Fruit fly (Drosophila melanogaster) whole organism, embryonic: ENCODE data around the gene E23.

Experiments used
- B-H1 ChIP-seq: fragments of 200-800 bp; sonication (Bioruptor generic); IDR thresholded peaks from 3 replicates; pipeline ENCODE4 v1.3.6; 2022; ENCODE audit warnings: missing biosample characterization, missing genetic modification characterization
- Bgb ChIP-seq: fragments of 200-800 bp; sonication (Bioruptor generic); IDR thresholded peaks from 2 replicates; pipeline ENCODE4 v1.3.6; 2022; ENCODE audit warnings: missing biosample characterization, missing genetic modification characterization; ENCODE audit not compliant: partially characterized antibody
- CG10431 ChIP-seq: fragments of 200-800 bp; sonication (Bioruptor generic); optimal IDR thresholded peaks from 3 replicates; lab custom pipeline; 2018; ENCODE audit warnings: missing biosample characterization, mild to moderate bottlenecking, missing genetic modification characterization
- CG10959 ChIP-seq: fragments of 200-800 bp; sonication (Bioruptor generic); IDR thresholded peaks from 2 replicates; pipeline ENCODE4 v1.3.6; 2022; ENCODE audit warnings: missing biosample characterization, missing genetic modification characterization
- CG10979 ChIP-seq: fragments of 200-800 bp; sonication (Bioruptor generic); optimal IDR thresholded peaks from 2 replicates; lab custom pipeline; 2018; ENCODE audit warnings: missing biosample characterization, mild to moderate bottlenecking, missing genetic modification characterization, moderate library complexity
- CG14965 ChIP-seq: fragments of 200-800 bp; sonication (Bioruptor generic); optimal IDR thresholded peaks from 2 replicates; lab custom pipeline; 2016; ENCODE audit warnings: missing biosample characterization, missing genetic modification characterization, borderline replicate concordance
- CG1529 ChIP-seq: fragments of 200-800 bp; sonication (Bioruptor generic); optimal IDR thresholded peaks from 3 replicates; lab custom pipeline; 2018; ENCODE audit warnings: missing biosample characterization, missing genetic modification characterization
- CG15514 ChIP-seq: fragments of 200-800 bp; sonication (Bioruptor generic); optimal IDR thresholded peaks from 3 replicates; lab custom pipeline; 2017; ENCODE audit warnings: missing biosample characterization, missing genetic modification characterization, mild to moderate bottlenecking, moderate library complexity, missing genetic modification reagents
- CG16863 ChIP-seq: fragments of 200-800 bp; sonication (Bioruptor generic); optimal IDR thresholded peaks from 3 replicates; lab custom pipeline; 2016; ENCODE audit warnings: missing biosample characterization, missing genetic modification characterization
- CG18476 ChIP-seq: fragments of 200-800 bp; sonication (Bioruptor generic); optimal IDR thresholded peaks from 2 replicates; lab custom pipeline; 2016; ENCODE audit warnings: missing biosample characterization, mild to moderate bottlenecking, missing genetic modification characterization
- CG2116 ChIP-seq: fragments of 200-800 bp; sonication (Bioruptor generic); optimal IDR thresholded peaks from 3 replicates; lab custom pipeline; 2018; ENCODE audit warnings: missing biosample characterization, mild to moderate bottlenecking, missing genetic modification characterization
- CG31224 ChIP-seq: fragments of 200-800 bp; sonication (Bioruptor generic); IDR thresholded peaks from 2 replicates; pipeline ENCODE4 v1.3.6; 2022; ENCODE audit warnings: missing biosample characterization, missing genetic modification characterization
- CG32532 ChIP-seq: fragments of 200-800 bp; sonication (Bioruptor generic); IDR thresholded peaks from 2 replicates; pipeline ENCODE4 v1.3.6; 2022; ENCODE audit warnings: missing biosample characterization, missing genetic modification characterization
- CG4424 ChIP-seq: fragments of 200-800 bp; sonication (Bioruptor generic); optimal IDR thresholded peaks from 3 replicates; lab custom pipeline; 2016; ENCODE audit warnings: missing biosample characterization, missing genetic modification characterization
- CG5953 ChIP-seq: fragments of 200-800 bp; sonication (Bioruptor generic); IDR thresholded peaks from 2 replicates; pipeline ENCODE4 v1.3.6; 2022; ENCODE audit warnings: missing biosample characterization, missing genetic modification characterization
- CG6813 ChIP-seq: fragments of 200-800 bp; sonication (Bioruptor generic); optimal IDR thresholded peaks from 2 replicates; lab custom pipeline; 2017; ENCODE audit warnings: missing biosample characterization, missing genetic modification characterization, mild to moderate bottlenecking, moderate library complexity, missing genetic modification reagents
- CG7839 ChIP-seq: fragments of 200-800 bp; sonication (Bioruptor generic); optimal IDR thresholded peaks from 3 replicates; lab custom pipeline; 2018; ENCODE audit warnings: missing biosample characterization, mild to moderate bottlenecking, missing genetic modification characterization, moderate library complexity
- CG8281 ChIP-seq: fragments of 200-800 bp; sonication (Bioruptor generic); optimal IDR thresholded peaks from 2 replicates; lab custom pipeline; 2018; ENCODE audit warnings: missing biosample characterization, mild to moderate bottlenecking, missing genetic modification characterization, moderate library complexity
- CG8944 ChIP-seq: fragments of 200-800 bp; sonication (Bioruptor generic); optimal IDR thresholded peaks from 3 replicates; lab custom pipeline; 2016; ENCODE audit warnings: missing biosample characterization, missing genetic modification characterization
- CkIIα-i1 ChIP-seq: fragments of 200-800 bp; sonication (Bioruptor generic); IDR thresholded peaks from 2 replicates; pipeline ENCODE4 v1.3.6; 2022; ENCODE audit warnings: missing biosample characterization, missing genetic modification characterization
- Dip2 ChIP-seq: fragments of 200-800 bp; sonication (Bioruptor generic); IDR thresholded peaks from 2 replicates; pipeline ENCODE4 v1.3.6; 2022; ENCODE audit warnings: missing biosample characterization, missing genetic modification characterization
- Gsc ChIP-seq: fragments of 200-800 bp; sonication (Bioruptor generic); IDR thresholded peaks from 2 replicates; pipeline ENCODE4 v1.3.6; 2022; ENCODE audit warnings: missing biosample characterization, missing genetic modification characterization
- H15 ChIP-seq: fragments of 200-800 bp; sonication (Bioruptor generic); IDR thresholded peaks from 3 replicates; pipeline ENCODE4 v1.3.6; 2022; ENCODE audit warnings: missing biosample characterization, missing genetic modification characterization
- HHEX ChIP-seq: fragments of 200-800 bp; sonication (Bioruptor generic); optimal IDR thresholded peaks from 3 replicates; lab custom pipeline; 2017; ENCODE audit warnings: missing biosample characterization, mild to moderate bottlenecking, missing genetic modification characterization, missing genetic modification reagents
- Hr78 ChIP-seq, 2 experiments: fragments of 200-800 bp in 1 of 2; fragments of >200 bp in 1 of 2; sonication (Bioruptor generic) in 1 of 2; optimal IDR thresholded peaks; 2 replicates each; lab custom pipeline; 2017 to 2019; ENCODE audit warnings: missing biosample characterization in 2 of 2, missing genetic modification characterization in 2 of 2, mild to moderate bottlenecking in 1 of 2, moderate library complexity in 1 of 2
- Lpt ChIP-seq: fragments of >200 bp; optimal IDR thresholded peaks from 2 replicates; lab custom pipeline; 2018; ENCODE audit warnings: missing biosample characterization, missing genetic modification characterization
- Nf-YB ChIP-seq: fragments of 200-800 bp; sonication (Bioruptor generic); optimal IDR thresholded peaks from 3 replicates; lab custom pipeline; 2019; ENCODE audit warnings: missing biosample characterization, mild to moderate bottlenecking, missing genetic modification characterization, moderate library complexity
- Ravus ChIP-seq: fragments of 200-800 bp; sonication (Bioruptor generic); IDR thresholded peaks from 2 replicates; pipeline ENCODE4 v1.3.6; 2022; ENCODE audit warnings: missing biosample characterization, missing genetic modification characterization
- abd-A ChIP-seq: fragments of 200-800 bp; sonication (Bioruptor generic); optimal IDR thresholded peaks from 3 replicates; lab custom pipeline; 2019; ENCODE audit warnings: missing biosample characterization, mild to moderate bottlenecking, missing genetic modification characterization, moderate library complexity
- amos ChIP-seq: fragments of 200-800 bp; sonication (Bioruptor generic); IDR thresholded peaks from 2 replicates; pipeline ENCODE4 v1.3.6; 2022; ENCODE audit warnings: missing biosample characterization, missing genetic modification characterization; ENCODE audit not compliant: partially characterized antibody
- ase ChIP-seq: fragments of 200-800 bp; sonication (Bioruptor generic); IDR thresholded peaks from 3 replicates; pipeline ENCODE4 v1.3.6; 2022; ENCODE audit warnings: missing biosample characterization, missing genetic modification characterization
- cg ChIP-seq: fragments of 200-800 bp; sonication (Bioruptor generic); optimal IDR thresholded peaks from 3 replicates; lab custom pipeline; 2019; ENCODE audit warnings: missing biosample characterization, mild to moderate bottlenecking, missing genetic modification characterization, moderate library complexity
- croc ChIP-seq: fragments of 200-800 bp; sonication (Bioruptor generic); conservative IDR thresholded peaks from 3 replicates; pipeline ENCODE4 v1.3.6; 2022; ENCODE audit warnings: missing biosample characterization, missing genetic modification characterization
- crol ChIP-seq: fragments of 200-800 bp; sonication (Bioruptor generic); IDR thresholded peaks from 2 replicates; pipeline ENCODE4 v1.3.6; 2022; ENCODE audit warnings: missing biosample characterization, missing genetic modification characterization
- dan ChIP-seq: fragments of 200-800 bp; sonication (Bioruptor generic); IDR thresholded peaks from 2 replicates; pipeline ENCODE4 v1.3.6; 2022; ENCODE audit warnings: missing biosample characterization, missing genetic modification characterization
- dysf ChIP-seq: fragments of 200-800 bp; sonication (Bioruptor generic); IDR thresholded peaks from 3 replicates; pipeline ENCODE4 v1.3.6; 2022; ENCODE audit warnings: missing biosample characterization, missing genetic modification characterization
- fd64A ChIP-seq: fragments of 200-800 bp; sonication (Bioruptor generic); optimal IDR thresholded peaks from 3 replicates; lab custom pipeline; 2018; ENCODE audit warnings: missing biosample characterization, mild to moderate bottlenecking, missing genetic modification characterization
- gem ChIP-seq: fragments of 200-800 bp; sonication (Bioruptor generic); optimal IDR thresholded peaks from 2 replicates; lab custom pipeline; 2019; ENCODE audit warnings: missing biosample characterization, mild to moderate bottlenecking, missing genetic modification characterization, moderate library complexity
- gfzf ChIP-seq: fragments of 200-800 bp; sonication (Bioruptor generic); optimal IDR thresholded peaks from 2 replicates; lab custom pipeline; 2016; ENCODE audit warnings: missing biosample characterization, mild to moderate bottlenecking, missing genetic modification characterization, moderate library complexity
- grn ChIP-seq: fragments of 200-800 bp; sonication (Bioruptor generic); optimal IDR thresholded peaks from 3 replicates; lab custom pipeline; 2017; ENCODE audit warnings: missing biosample characterization, missing genetic modification characterization
- lab ChIP-seq: fragments of 200-800 bp; sonication (Bioruptor generic); optimal IDR thresholded peaks from 3 replicates; lab custom pipeline; 2017; ENCODE audit warnings: missing biosample characterization, missing genetic modification characterization, mild to moderate bottlenecking, moderate library complexity, missing genetic modification reagents
- lmd ChIP-seq: fragments of 200-800 bp; sonication (Bioruptor generic); IDR thresholded peaks from 2 replicates; pipeline ENCODE4 v1.3.6; 2022; ENCODE audit warnings: missing biosample characterization, missing genetic modification characterization
- nmo ChIP-seq: fragments of 200-800 bp; sonication (Bioruptor generic); optimal IDR thresholded peaks from 2 replicates; lab custom pipeline; 2018; ENCODE audit warnings: missing biosample characterization, mild to moderate bottlenecking, missing genetic modification characterization, moderate library complexity
- otp ChIP-seq: fragments of 200-800 bp; sonication (Bioruptor generic); IDR thresholded peaks from 3 replicates; pipeline ENCODE4, ENCODE4 v1.3.6; 2022; ENCODE audit warnings: missing biosample characterization, missing genetic modification characterization
- pb ChIP-seq: fragments of 200-800 bp; sonication (Bioruptor generic); optimal IDR thresholded peaks from 3 replicates; lab custom pipeline; 2016; ENCODE audit warnings: missing biosample characterization, missing genetic modification characterization
- phol ChIP-seq: fragments of 200-800 bp; sonication (Bioruptor generic); optimal IDR thresholded peaks from 3 replicates; lab custom pipeline; 2018; ENCODE audit warnings: missing biosample characterization, mild to moderate bottlenecking, missing genetic modification characterization, moderate library complexity
- psq ChIP-seq: fragments of 200-800 bp; sonication (Bioruptor generic); optimal IDR thresholded peaks from 2 replicates; lab custom pipeline; 2017; ENCODE audit warnings: missing biosample characterization, missing genetic modification characterization
- scrt ChIP-seq: fragments of 200-800 bp; sonication (Bioruptor generic); optimal IDR thresholded peaks from 2 replicates; lab custom pipeline; 2018; ENCODE audit warnings: missing biosample characterization, mild to moderate bottlenecking, missing genetic modification characterization, moderate library complexity
- trh ChIP-seq: fragments of 200-800 bp; sonication (Bioruptor generic); optimal IDR thresholded peaks from 2 replicates; lab custom pipeline; 2016; ENCODE audit warnings: missing biosample characterization, missing genetic modification characterization
- tx ChIP-seq: fragments of 200-800 bp; sonication (Bioruptor generic); optimal IDR thresholded peaks from 2 replicates; lab custom pipeline; 2016; ENCODE audit warnings: missing biosample characterization, missing genetic modification characterization
- zf30C ChIP-seq: fragments of 200-800 bp; sonication (Bioruptor generic); optimal IDR thresholded peaks from 3 replicates; lab custom pipeline; 2018; ENCODE audit warnings: missing biosample characterization, mild to moderate bottlenecking, missing genetic modification characterization

Gene E23

dm6 chr2L:3376684-3377086 is 22.1 kb upstream of the E23 start, which contains the start of the genes CG9662 and Ptpa (continued):
- TF ChIP-seq croc (peak; percentile 80), gfzf (peak; percentile 59), ase (GFP tag; lab: Robert Waterston, UW) (peak; percentile 52; the same call in 1 of the 3 replicates), CG31224 (peak; percentile 73), otp (GFP tag; lab: Robert Waterston, UW) (peak; percentile 61; the same call in 2 of the 3 replicates), CG8944 (GFP tag; lab: Kevin White, UChicago) (peak; percentile 78), CkIIα-i1 (GFP tag; lab: Robert Waterston, UW) (no peak), CG10979 (peak; percentile 75), lmd (peak; percentile 88), H15 (GFP tag; lab: Robert Waterston, UW) (peak; percentile 58; the same call in 1 of the 3 replicates), CG18476 (GFP tag; lab: Kevin White, UChicago) (peak; percentile 67), Ravus (GFP tag; lab: Robert Waterston, UW) (peak; percentile 61), HHEX (GFP tag; lab: Kevin White, UChicago) (peak; percentile 47), lab (GFP tag; lab: Kevin White, UChicago) (peak; percentile 69), fd64A (GFP tag; lab: Kevin White, UChicago) (no peak), CG15514 (peak; percentile 68), CG1529 (GFP tag; lab: Kevin White, UChicago) (no peak), abd-A (tag; lab: Kevin White, UChicago) (no peak), amos (GFP tag; lab: Robert Waterston, UW) (peak; percentile 87), CG32532 (GFP tag; lab: Robert Waterston, UW) (peak; percentile 80), Bgb (GFP tag; lab: Robert Waterston, UW) (peak; percentile 89), grn (GFP tag; lab: Kevin White, UChicago) (no peak), CG10431 (GFP tag; lab: Kevin White, UChicago) (no peak), CG8281 (tag; lab: Kevin White, UChicago) (peak; percentile 41), Hr78 (GFP tag; optimal IDR thresholded peaks at IDR 0.05; lab: Kevin White, UChicago) (no peak), psq (GFP tag; lab: Kevin White, UChicago) (no peak), dysf (GFP tag; lab: Robert Waterston, UW) (peak; percentile 90), CG16863 (GFP tag; lab: Kevin White, UChicago) (peak; percentile 72), Dip2 (no peak), tx (GFP tag; lab: Kevin White, UChicago) (peak; percentile 86), Lpt (GFP tag; lab: Kevin White, UChicago) (no peak), CG5953 (GFP tag; lab: Robert Waterston, UW) (no peak), Gsc (peak; percentile 60), dan (peak; percentile 72), gem (tag; lab: Kevin White, UChicago) (peak; percentile 90), crol (GFP tag; lab: Robert Waterston, UW) (no peak), pb (GFP tag; lab: Kevin White, UChicago) (peak; percentile 39), CG6813 (GFP tag; lab: Kevin White, UChicago) (no peak), zf30C (GFP tag; lab: Kevin White, UChicago) (no peak), CG7839 (peak; percentile 78), Nf-YB (GFP tag; lab: Kevin White, UChicago) (peak; percentile 40), B-H1 (GFP tag; lab: Robert Waterston, UW) (peak; percentile 64), CG14965 (no peak), CG10959 (GFP tag; lab: Robert Waterston, UW) (peak; percentile 60), CG2116 (GFP tag; lab: Kevin White, UChicago) (peak; percentile 61), CG4424 (GFP tag; lab: Kevin White, UChicago) (peak; percentile 81), nmo (GFP tag; lab: Kevin White, UChicago) (peak; percentile 93), cg (GFP tag; lab: Kevin White, UChicago) (no peak), phol (tag; lab: Kevin White, UChicago) (peak; percentile 91), trh (GFP tag; lab: Kevin White, UChicago) (peak; percentile 40), scrt (GFP tag; lab: Kevin White, UChicago) (peak; percentile 39)
